Fruit fly (Drosophila melanogaster) whole organism, pupa: Measurements from ENCODE around the gene bma.
A peak's percentile ranks its signal among the peaks of the same experiment; 100 is the strongest.

ENCODE experiments used
- CG12605 ChIP-seq: fragments of 200-800 bp; sonication (Bioruptor generic); IDR thresholded peaks from 2 replicates; pipeline ENCODE4 v1.3.6; 2022; ENCODE audit warnings: missing biosample characterization, missing genetic modification characterization
- CG8159 ChIP-seq: fragments of 200-800 bp; sonication (Bioruptor generic); optimal IDR thresholded peaks from 3 replicates; lab custom pipeline; 2018; ENCODE audit warnings: missing biosample characterization, mild to moderate bottlenecking, missing genetic modification characterization, moderate library complexity
- CG8301 ChIP-seq: fragments of 200-800 bp; sonication (Bioruptor generic); optimal IDR thresholded peaks from 2 replicates; lab custom pipeline; 2018; ENCODE audit warnings: missing biosample characterization, mild to moderate bottlenecking, missing genetic modification characterization

- TF ChIP-seq CG12605 (GFP tag; lab: Robert Waterston, UW) (no peak), CG8301 (tag; lab: Kevin White, UChicago) (no peak), CG8159 (tag; lab: Kevin White, UChicago) (peak; percentile 16)
Measured at dm6 chr3L:9859624-9860023, 48.3 kb upstream of the bma start, which contains the start of gene CG10809.
